Fruit fly (Drosophila melanogaster) whole organism, wandering third instar larva: ENCODE data around the gene CG7886.

Experiments
- Abd-B ChIP-seq: fragments of >200 bp; optimal IDR thresholded peaks from 2 replicates; lab custom pipeline; 2017; ENCODE audit warnings: missing biosample characterization, missing genetic modification characterization
- CG32264 ChIP-seq: fragments of 200-800 bp; sonication (Bioruptor generic); optimal IDR thresholded peaks from 2 replicates; lab custom pipeline; 2016; ENCODE audit warnings: missing biosample characterization, missing genetic modification characterization
- CG9705 ChIP-seq: fragments of 200-800 bp; sonication (Bioruptor generic); optimal IDR thresholded peaks from 2 replicates; lab custom pipeline; 2018; ENCODE audit warnings: missing biosample characterization, mild to moderate bottlenecking, missing genetic modification characterization
- CrebA ChIP-seq: fragments of 200-800 bp; sonication (Bioruptor generic); optimal IDR thresholded peaks from 2 replicates; lab custom pipeline; 2016; ENCODE audit warnings: missing biosample characterization, mild to moderate bottlenecking, missing genetic modification characterization, borderline replicate concordance
- Dfd ChIP-seq: fragments of >200 bp; optimal IDR thresholded peaks from 2 replicates; lab custom pipeline; 2017; ENCODE audit warnings: missing biosample characterization, missing genetic modification characterization
- Dif ChIP-seq: fragments of 200-275, 200-300 bp; sonication (Bioruptor generic); optimal IDR thresholded peaks from 2 replicates; lab custom pipeline; 2018; ENCODE audit warnings: missing biosample characterization, missing genetic modification characterization; ENCODE audit not compliant: partially characterized antibody
- GATAd ChIP-seq: sonication (Bioruptor generic); optimal IDR thresholded peaks from 2 replicates; lab custom pipeline; 2016; ENCODE audit warnings: missing biosample characterization, missing genetic modification characterization
- HLH106 ChIP-seq: fragments of 200-800 bp; optimal IDR thresholded peaks from 3 replicates; lab custom pipeline; 2019; ENCODE audit warnings: missing biosample characterization, mild to moderate bottlenecking, missing genetic modification characterization, moderate library complexity
- Hnf4 ChIP-seq: fragments of 200-800 bp; sonication (Bioruptor generic); optimal IDR thresholded peaks from 2 replicates; lab custom pipeline; 2016; ENCODE audit warnings: missing biosample characterization, mild to moderate bottlenecking, missing genetic modification characterization
- Hr78 ChIP-seq: fragments of >200 bp; optimal IDR thresholded peaks from 2 replicates; lab custom pipeline; 2017; ENCODE audit warnings: missing biosample characterization, missing genetic modification characterization
- Hr83 ChIP-seq: fragments of 200-300 bp; sonication (Bioruptor generic); optimal IDR thresholded peaks from 2 replicates; lab custom pipeline; 2016; ENCODE audit warnings: missing biosample characterization, mild to moderate bottlenecking, missing genetic modification characterization, moderate library complexity; ENCODE audit not compliant: poor library complexity, severe bottlenecking
- Jra ChIP-seq: sonication (Bioruptor generic); optimal IDR thresholded peaks from 2 replicates; lab custom pipeline; 2016; ENCODE audit warnings: missing biosample characterization, missing genetic modification characterization
- Mio ChIP-seq: sonication (Bioruptor generic); optimal IDR thresholded peaks from 2 replicates; lab custom pipeline; 2016; ENCODE audit warnings: missing biosample characterization, missing genetic modification characterization
- Myc ChIP-seq: fragments of >200 bp; optimal IDR thresholded peaks from 2 replicates; lab custom pipeline; 2017
- N ChIP-seq: fragments of >200 bp; optimal IDR thresholded peaks from 2 replicates; lab custom pipeline; 2018; ENCODE audit warnings: missing biosample characterization, missing external identifiers, missing genetic modification characterization
- OdsH ChIP-seq: fragments of 200-800 bp; sonication (Bioruptor generic); optimal IDR thresholded peaks from 2 replicates; lab custom pipeline; 2016; ENCODE audit warnings: missing biosample characterization, mild to moderate bottlenecking, missing genetic modification characterization
- Rel ChIP-seq, 2 experiments: fragments of 200-800 bp; sonication (Bioruptor generic) in 1 of 2; optimal IDR thresholded peaks; 2 replicates in 1 of 2; 3 replicates in 1 of 2; lab custom pipeline; 2016 to 2019; ENCODE audit warnings: mild to moderate bottlenecking in 2 of 2, missing biosample characterization in 2 of 2, missing genetic modification characterization in 2 of 2, moderate library complexity in 1 of 2
- Sp1 ChIP-seq: fragments of 200-800 bp; sonication (Bioruptor generic); optimal IDR thresholded peaks from 3 replicates; lab custom pipeline; 2019; ENCODE audit warnings: missing biosample characterization, mild to moderate bottlenecking, missing genetic modification characterization, moderate library complexity
- Vsx2 ChIP-seq: fragments of 200-300, 225-300 bp; sonication (Bioruptor generic); optimal IDR thresholded peaks from 2 replicates; lab custom pipeline; 2018; ENCODE audit warnings: missing biosample characterization, missing genetic modification characterization; ENCODE audit not compliant: partially characterized antibody
- br ChIP-seq: fragments of 200-800 bp; sonication (Bioruptor generic); optimal IDR thresholded peaks from 2 replicates; lab custom pipeline; 2016; ENCODE audit warnings: missing biosample characterization, missing genetic modification characterization
- brk ChIP-seq: fragments of 200-800 bp; sonication (Bioruptor generic); optimal IDR thresholded peaks from 2 replicates; lab custom pipeline; 2016; ENCODE audit warnings: missing biosample characterization, mild to moderate bottlenecking, missing genetic modification characterization
- dl ChIP-seq, 2 experiments: fragments of 175-275, 200-275 bp in 1 of 2; fragments of 200-275 bp in 1 of 2; sonication (Bioruptor generic); optimal IDR thresholded peaks; lab custom pipeline; 2018; ENCODE audit warnings: mild to moderate bottlenecking in 2 of 2, missing biosample characterization in 2 of 2, missing genetic modification characterization in 2 of 2, moderate library complexity in 2 of 2; ENCODE audit not compliant: partially characterized antibody in 2 of 2, insufficient read depth in 1 of 2
- dmrt93B ChIP-seq: fragments of 200-800 bp; sonication (Bioruptor generic); optimal IDR thresholded peaks from 2 replicates; lab custom pipeline; 2018; ENCODE audit warnings: missing biosample characterization, mild to moderate bottlenecking, missing genetic modification characterization
- dsf ChIP-seq: sonication (Bioruptor generic); optimal IDR thresholded peaks from 2 replicates; lab custom pipeline; 2016; ENCODE audit warnings: missing biosample characterization, missing genetic modification characterization, borderline replicate concordance
- ey ChIP-seq: fragments of 200-800 bp; sonication (Bioruptor generic); optimal IDR thresholded peaks from 2 replicates; lab custom pipeline; 2016; ENCODE audit warnings: missing biosample characterization, missing genetic modification characterization
- foxo ChIP-seq, 2 experiments: fragments of 200-800 bp; sonication (Bioruptor generic); optimal IDR thresholded peaks; 2 replicates in 1 of 2; 3 replicates in 1 of 2; lab custom pipeline; 2016 to 2017; ENCODE audit warnings: missing biosample characterization in 2 of 2, missing genetic modification characterization in 2 of 2
- fru ChIP-seq: fragments of 200-800 bp; sonication (Bioruptor generic); optimal IDR thresholded peaks from 3 replicates; lab custom pipeline; 2016; ENCODE audit warnings: missing biosample characterization, mild to moderate bottlenecking, missing genetic modification characterization
- h ChIP-seq: fragments of 200-800 bp; sonication (Bioruptor generic); optimal IDR thresholded peaks from 3 replicates; lab custom pipeline; 2016; ENCODE audit warnings: missing biosample characterization, mild to moderate bottlenecking, missing genetic modification characterization
- jim ChIP-seq: fragments of 175-275, 200-325 bp; sonication (Bioruptor generic); optimal IDR thresholded peaks from 2 replicates; lab custom pipeline; 2016; ENCODE audit warnings: missing biosample characterization, mild to moderate bottlenecking, missing genetic modification characterization
- lola ChIP-seq: fragments of >200 bp; optimal IDR thresholded peaks from 2 replicates; lab custom pipeline; 2017; ENCODE audit warnings: missing biosample characterization, missing genetic modification characterization
- pan ChIP-seq: fragments of >200 bp; optimal IDR thresholded peaks from 2 replicates; lab custom pipeline; 2017
- psq ChIP-seq: fragments of 200-800 bp; sonication (Bioruptor generic); optimal IDR thresholded peaks from 3 replicates; lab custom pipeline; 2017; ENCODE audit warnings: missing biosample characterization, mild to moderate bottlenecking, missing genetic modification characterization, moderate library complexity
- rgr ChIP-seq: fragments of 200-800 bp; sonication (Bioruptor generic); optimal IDR thresholded peaks from 3 replicates; lab custom pipeline; 2016; ENCODE audit warnings: missing biosample characterization, mild to moderate bottlenecking, missing genetic modification characterization
- sage ChIP-seq: fragments of 200-800 bp; sonication (Bioruptor generic); optimal IDR thresholded peaks from 2 replicates; lab custom pipeline; 2016; ENCODE audit warnings: missing biosample characterization, mild to moderate bottlenecking, missing genetic modification characterization
- sv ChIP-seq: fragments of 200-800 bp; sonication (Bioruptor generic); optimal IDR thresholded peaks from 3 replicates; lab custom pipeline; 2016; ENCODE audit warnings: missing biosample characterization, missing genetic modification characterization
- tai ChIP-seq: sonication (Bioruptor generic); optimal IDR thresholded peaks from 2 replicates; lab custom pipeline; 2016; ENCODE audit warnings: missing biosample characterization, missing genetic modification characterization
- usp ChIP-seq: fragments of >200 bp; optimal IDR thresholded peaks from 2 replicates; lab custom pipeline; 2017; ENCODE audit warnings: missing biosample characterization, missing genetic modification characterization
- woc ChIP-seq: sonication (Bioruptor generic); optimal IDR thresholded peaks from 2 replicates; lab custom pipeline; 2016; ENCODE audit warnings: missing biosample characterization, mild to moderate bottlenecking, missing genetic modification characterization

Gene CG7886

DNA sequence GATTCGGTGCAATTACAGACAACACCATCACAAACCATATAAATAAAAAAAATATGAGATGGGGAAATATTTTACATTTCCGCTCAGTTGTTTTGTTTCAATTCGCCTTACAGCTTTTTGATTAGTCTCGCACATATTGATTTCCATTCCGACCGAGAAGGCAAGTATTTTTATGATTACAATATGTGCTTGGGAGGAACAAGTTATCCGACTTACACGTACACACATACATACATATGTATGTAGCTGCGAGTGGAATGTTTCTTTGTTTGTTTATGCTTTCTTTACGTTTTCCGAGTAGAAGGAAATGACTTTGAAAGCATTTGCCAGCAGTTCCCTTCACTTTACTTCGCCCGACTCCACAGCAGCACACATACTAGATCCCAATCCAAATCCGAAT, 8.0 kb upstream of the CG7886 start:
- TF ChIP-seq dmrt93B: no peak

DNA sequence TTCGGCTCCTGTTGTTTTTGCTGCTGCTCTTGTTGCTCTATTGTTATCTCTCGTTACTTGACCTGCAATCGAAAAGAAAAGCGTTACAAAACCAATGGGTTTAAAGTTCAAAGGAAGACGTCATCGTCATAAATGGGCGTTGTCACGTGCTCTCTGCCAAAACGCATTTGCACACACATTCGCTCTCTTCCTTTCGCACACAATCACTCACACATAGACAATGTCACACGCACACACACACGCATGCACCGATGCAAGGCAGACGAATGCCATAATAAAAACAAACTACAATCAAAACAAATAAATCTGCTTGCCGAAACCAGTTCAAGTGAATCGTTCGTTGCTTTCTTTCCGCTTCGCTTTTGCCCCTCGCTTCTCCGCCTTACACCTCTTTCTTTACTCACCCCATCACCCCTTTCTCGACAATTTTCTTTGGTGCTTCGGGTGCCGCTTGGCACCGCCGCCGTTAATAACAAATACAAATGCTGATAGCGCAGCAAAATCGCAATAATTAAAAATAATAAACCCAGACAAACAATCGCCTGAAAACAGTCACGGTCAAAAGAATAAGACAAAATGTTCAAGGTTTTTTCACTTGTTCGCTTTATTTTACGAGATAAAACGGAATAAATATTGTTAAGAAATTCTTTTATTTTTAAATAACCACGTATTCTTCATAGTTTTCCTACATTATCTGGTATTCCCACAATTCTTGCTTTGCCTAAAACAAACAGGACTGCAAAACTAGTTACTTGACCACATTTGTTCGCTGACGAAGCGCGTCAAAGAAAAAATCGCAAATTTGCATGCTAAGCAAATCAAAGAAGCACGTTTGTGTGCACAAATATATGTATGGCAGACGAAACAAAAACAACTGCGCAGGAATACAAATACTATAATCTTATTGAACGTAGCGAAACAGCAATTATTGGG, 7.2 kb upstream of the CG7886 start:
- no peak for TF ChIP-seq Mio (GFP tag; lab: Kevin White, UChicago)
- peak; percentile 55 to 91 for TF ChIP-seq foxo (GFP tag; optimal IDR thresholded peaks at IDR 0.05; lab: Kevin White, UChicago)
- peak; percentile 37 for TF ChIP-seq GATAd
- peak in 1 of 2 experiments; percentile 16 for TF ChIP-seq dl (GFP tag; optimal IDR thresholded peaks at IDR 0.05; lab: Kevin White, UChicago; ENCODE audit: insufficient read depth in 1 of 2, partially characterized antibody in 2 of 2)
- peak; percentile 61 for TF ChIP-seq dsf (GFP tag; lab: Kevin White, UChicago)
- no peak for TF ChIP-seq Abd-B (GFP tag; lab: Kevin White, UChicago)
- TF ChIP-seq sage (GFP tag; lab: Kevin White, UChicago): no peak
- TF ChIP-seq br (GFP tag; lab: Kevin White, UChicago): peak; percentile 89
- peak; percentile 77 for TF ChIP-seq CrebA
- no peak for TF ChIP-seq Dif (GFP tag; lab: Kevin White, UChicago)
- TF ChIP-seq N (GFP tag; lab: Kevin White, UChicago): no peak
- peak; percentile 94 for TF ChIP-seq h (GFP tag; lab: Kevin White, UChicago)
- peak; percentile 88 for TF ChIP-seq fru (GFP tag; lab: Kevin White, UChicago)
- TF ChIP-seq pan: no peak
- TF ChIP-seq dmrt93B: peak; percentile 75
- TF ChIP-seq psq: peak; percentile 100
- peak; percentile 82 for TF ChIP-seq brk (GFP tag; lab: Kevin White, UChicago)
- peak; percentile 8 for TF ChIP-seq CG9705 (GFP tag; lab: Kevin White, UChicago)
- peak; percentile 34 for TF ChIP-seq Vsx2 (GFP tag; lab: Kevin White, UChicago)
- peak; percentile 61 for TF ChIP-seq tai (GFP tag; lab: Kevin White, UChicago)
- TF ChIP-seq Hnf4 (GFP tag; lab: Kevin White, UChicago): peak; percentile 83
- TF ChIP-seq Dfd (GFP tag; lab: Kevin White, UChicago): no peak
- peak; percentile 59 for TF ChIP-seq Rel (GFP tag; optimal IDR thresholded peaks at IDR 0.05; lab: Kevin White, UChicago)
- peak; percentile 27 for TF ChIP-seq Rel (tag; optimal IDR thresholded peaks at IDR 0.05; lab: Kevin White, UChicago)
- TF ChIP-seq Jra (GFP tag; lab: Kevin White, UChicago): peak; percentile 79
- peak; percentile 74 for TF ChIP-seq CG32264 (GFP tag; lab: Kevin White, UChicago)
- peak; percentile 26 for TF ChIP-seq Hr83
- TF ChIP-seq jim (GFP tag; lab: Kevin White, UChicago): no peak
- peak; percentile 93 for TF ChIP-seq rgr (GFP tag; lab: Kevin White, UChicago)
- TF ChIP-seq ey (GFP tag; lab: Kevin White, UChicago): peak; percentile 89
- TF ChIP-seq Sp1 (GFP tag; lab: Kevin White, UChicago): peak; percentile 90
- TF ChIP-seq Myc (lab: Kevin White, UChicago): no peak
- TF ChIP-seq OdsH (GFP tag; lab: Kevin White, UChicago): peak; percentile 93
- TF ChIP-seq lola (GFP tag; lab: Kevin White, UChicago): no peak
- TF ChIP-seq sv (GFP tag; lab: Kevin White, UChicago): no peak
- peak; percentile 82 for TF ChIP-seq HLH106 (tag; lab: Kevin White, UChicago)
- TF ChIP-seq Hr78: no peak
- peak; percentile 88 for TF ChIP-seq woc
- no peak for TF ChIP-seq usp (GFP tag; lab: Kevin White, UChicago)
